Worm (Caenorhabditis elegans): Measurements from ENCODE around the gene ceh-43.

DNA sequence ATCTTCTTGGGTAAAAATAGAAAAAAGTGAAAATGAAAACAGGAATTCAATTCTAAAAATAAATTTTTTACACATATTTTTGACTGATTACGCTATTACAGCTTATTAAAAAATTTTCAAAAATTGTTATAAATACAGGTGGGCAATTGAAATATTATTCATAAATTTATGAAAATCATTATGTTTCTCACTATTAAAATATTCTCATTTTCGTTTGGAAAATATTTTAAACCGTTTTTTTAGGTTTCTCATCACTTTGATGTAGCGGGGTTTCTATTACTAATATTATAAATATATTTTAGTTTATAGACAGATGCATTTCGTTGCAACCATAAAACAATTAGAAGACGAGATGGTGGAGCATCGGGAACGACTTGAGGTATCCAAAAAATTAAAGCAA is 52.6 kb downstream of the ceh-43 start, which contains the start of gene R07E5.5:
- no peak for TF ChIP-seq mab-9 (GFP tag; IDR thresholded peaks at IDR 0.05)
- TF ChIP-seq nhr-47 (tag; optimal IDR thresholded peaks at IDR 0.05): no peak
- no peak for TF ChIP-seq ztf-4 (tag; optimal IDR thresholded peaks at IDR 0.05)
